Fruit fly (Drosophila melanogaster) whole organism, embryonic: ENCODE measurements around the gene Crg-1.

Source experiments
- Aef1 ChIP-seq: fragments of 200-800 bp; sonication (Bioruptor generic); IDR thresholded peaks from 3 replicates; pipeline ENCODE4 v1.3.6; 2022; ENCODE audit warnings: missing biosample characterization, missing genetic modification characterization
- Asciz ChIP-seq: fragments of 200-800 bp; sonication (Bioruptor generic); optimal IDR thresholded peaks from 2 replicates; lab custom pipeline; 2017; ENCODE audit warnings: missing biosample characterization, mild to moderate bottlenecking, missing genetic modification characterization, missing genetic modification reagents
- Blimp-1 ChIP-seq: fragments of 200-800 bp; sonication (Bioruptor generic); optimal IDR thresholded peaks from 3 replicates; lab custom pipeline; 2018; ENCODE audit warnings: missing biosample characterization, missing genetic modification characterization, mild to moderate bottlenecking, moderate library complexity, missing genetic modification reagents
- CG10209 ChIP-seq: fragments of 200-800 bp; sonication (Bioruptor generic); optimal IDR thresholded peaks from 3 replicates; lab custom pipeline; 2017; ENCODE audit warnings: missing biosample characterization, mild to moderate bottlenecking, missing genetic modification characterization, missing genetic modification reagents
- CG12659 ChIP-seq: fragments of 200-800 bp; sonication (Bioruptor generic); optimal IDR thresholded peaks from 3 replicates; lab custom pipeline; 2017; ENCODE audit warnings: mild to moderate bottlenecking, missing biosample characterization, missing genetic modification reagents, missing genetic modification characterization
- CG14441 ChIP-seq: fragments of 200-800 bp; sonication (Bioruptor generic); IDR thresholded peaks from 2 replicates; pipeline ENCODE4 v1.3.6; 2022; ENCODE audit warnings: missing biosample characterization, missing genetic modification characterization
- CG17361 ChIP-seq: fragments of 200-800 bp; sonication (Bioruptor generic); IDR thresholded peaks from 3 replicates; pipeline ENCODE4 v1.3.6; 2022; ENCODE audit warnings: missing biosample characterization, missing genetic modification characterization
- CG17385 ChIP-seq: fragments of 200-800 bp; sonication (Bioruptor generic); optimal IDR thresholded peaks from 3 replicates; lab custom pipeline; 2018; ENCODE audit warnings: missing biosample characterization, mild to moderate bottlenecking, missing genetic modification characterization
- CG17829 ChIP-seq: fragments of 200-800 bp; optimal IDR thresholded peaks from 2 replicates; lab custom pipeline; 2019; ENCODE audit warnings: missing biosample characterization, mild to moderate bottlenecking, missing genetic modification characterization, moderate library complexity
- CG2120 ChIP-seq: fragments of 200-800 bp; sonication (Bioruptor generic); optimal IDR thresholded peaks from 3 replicates; lab custom pipeline; 2016; ENCODE audit warnings: missing biosample characterization, missing genetic modification characterization
- CG2678 ChIP-seq: fragments of 200-800 bp; sonication (Bioruptor generic); optimal IDR thresholded peaks from 3 replicates; lab custom pipeline; 2019; ENCODE audit warnings: missing biosample characterization, mild to moderate bottlenecking, missing genetic modification characterization, moderate library complexity
- CG3281 ChIP-seq: fragments of 200-800 bp; sonication (Bioruptor generic); optimal IDR thresholded peaks from 3 replicates; lab custom pipeline; 2017; ENCODE audit warnings: missing biosample characterization, mild to moderate bottlenecking, missing genetic modification characterization
- CG34422 ChIP-seq: fragments of 200-800 bp; sonication (Bioruptor generic); IDR thresholded peaks from 3 replicates; pipeline ENCODE4 v1.3.6; 2022; ENCODE audit warnings: missing biosample characterization, missing genetic modification characterization
- CG6689 ChIP-seq: fragments of 200-800 bp; sonication (Bioruptor generic); IDR thresholded peaks from 2 replicates; pipeline ENCODE4 v1.3.6; 2022; ENCODE audit warnings: missing biosample characterization, missing genetic modification characterization
- CG7556 ChIP-seq: fragments of 200-800 bp; sonication (Bioruptor generic); optimal IDR thresholded peaks from 2 replicates; lab custom pipeline; 2017; ENCODE audit warnings: missing biosample characterization, mild to moderate bottlenecking, missing genetic modification characterization
- CG8924 ChIP-seq: fragments of 200-800 bp; optimal IDR thresholded peaks from 3 replicates; lab custom pipeline; 2019; ENCODE audit warnings: missing biosample characterization, mild to moderate bottlenecking, missing genetic modification characterization, moderate library complexity
- CG8944 ChIP-seq: fragments of 200-800 bp; sonication (Bioruptor generic); optimal IDR thresholded peaks from 3 replicates; lab custom pipeline; 2016; ENCODE audit warnings: missing biosample characterization, missing genetic modification characterization
- CHES-1-like ChIP-seq: fragments of 200-800 bp; sonication (Bioruptor generic); optimal IDR thresholded peaks from 2 replicates; lab custom pipeline; 2016; ENCODE audit warnings: missing biosample characterization, missing genetic modification characterization
- CkIIα-i1 ChIP-seq: fragments of 200-800 bp; sonication (Bioruptor generic); IDR thresholded peaks from 2 replicates; pipeline ENCODE4 v1.3.6; 2022; ENCODE audit warnings: missing biosample characterization, missing genetic modification characterization
- Deaf1 ChIP-seq: fragments of 200-800 bp; optimal IDR thresholded peaks from 3 replicates; lab custom pipeline; 2019; ENCODE audit warnings: missing biosample characterization, mild to moderate bottlenecking, missing genetic modification characterization, moderate library complexity
- Fer1 ChIP-seq: fragments of 200-800 bp; sonication (Bioruptor generic); optimal IDR thresholded peaks from 2 replicates; lab custom pipeline; 2017; ENCODE audit warnings: missing biosample characterization, mild to moderate bottlenecking, missing genetic modification characterization
- H2.0 ChIP-seq: fragments of 200-800 bp; sonication (Bioruptor generic); IDR thresholded peaks from 2 replicates; pipeline ENCODE4 v1.3.6; 2022; ENCODE audit warnings: missing biosample characterization, missing genetic modification characterization
- MTF-1 ChIP-seq: fragments of 200-800 bp; sonication (Bioruptor generic); optimal IDR thresholded peaks from 2 replicates; lab custom pipeline; 2018; ENCODE audit warnings: missing biosample characterization, mild to moderate bottlenecking, missing genetic modification characterization, borderline replicate concordance
- Meics ChIP-seq: fragments of 200-800 bp; sonication (Bioruptor generic); optimal IDR thresholded peaks from 2 replicates; lab custom pipeline; 2017; ENCODE audit warnings: missing biosample characterization, mild to moderate bottlenecking, missing genetic modification characterization
- Nf-YC ChIP-seq: fragments of 200-800 bp; optimal IDR thresholded peaks from 3 replicates; lab custom pipeline; 2019; ENCODE audit warnings: missing biosample characterization, mild to moderate bottlenecking, missing genetic modification characterization, moderate library complexity
- Pdp1 ChIP-seq, 2 experiments: fragments of 200-800 bp; sonication (Bioruptor generic); optimal IDR thresholded peaks; 3 replicates each; lab custom pipeline; 2016; ENCODE audit warnings: missing biosample characterization in 2 of 2, missing genetic modification characterization in 2 of 2, mild to moderate bottlenecking in 1 of 2, moderate library complexity in 1 of 2
- Sox100B ChIP-seq: fragments of 200-800 bp; sonication (Bioruptor generic); optimal IDR thresholded peaks from 3 replicates; lab custom pipeline; 2018; ENCODE audit warnings: missing biosample characterization, mild to moderate bottlenecking, missing genetic modification characterization
- Sox102F ChIP-seq: fragments of 200-800 bp; sonication (Bioruptor generic); optimal IDR thresholded peaks from 2 replicates; lab custom pipeline; 2018; ENCODE audit warnings: missing biosample characterization, mild to moderate bottlenecking, missing genetic modification characterization, moderate library complexity
- Vsx1 ChIP-seq: fragments of 200-800 bp; sonication (Bioruptor generic); optimal IDR thresholded peaks from 2 replicates; lab custom pipeline; 2017; ENCODE audit warnings: missing biosample characterization, mild to moderate bottlenecking, missing genetic modification characterization, missing genetic modification reagents
- Xrp1 ChIP-seq: fragments of 200-800 bp; sonication (Bioruptor generic); IDR thresholded peaks from 2 replicates; pipeline ENCODE4 v1.3.6; 2022; ENCODE audit warnings: missing biosample characterization, missing genetic modification characterization
- ato ChIP-seq: fragments of 200-800 bp; sonication (Bioruptor generic); IDR thresholded peaks from 2 replicates; pipeline ENCODE4 v1.3.6; 2022; ENCODE audit warnings: missing biosample characterization, missing genetic modification characterization; ENCODE audit not compliant: partially characterized antibody
- chn ChIP-seq: fragments of 200-800 bp; sonication (Bioruptor generic); optimal IDR thresholded peaks from 2 replicates; lab custom pipeline; 2016; ENCODE audit warnings: missing biosample characterization, missing genetic modification characterization
- en ChIP-seq: fragments of 200-800 bp; sonication (Bioruptor generic); optimal IDR thresholded peaks from 2 replicates; lab custom pipeline; 2016; ENCODE audit warnings: missing biosample characterization, missing genetic modification characterization
- ftz-f1 ChIP-seq: fragments of 200-800 bp; sonication (Bioruptor generic); optimal IDR thresholded peaks from 2 replicates; lab custom pipeline; 2016; ENCODE audit warnings: missing biosample characterization, missing genetic modification characterization
- gem ChIP-seq: fragments of 200-800 bp; sonication (Bioruptor generic); optimal IDR thresholded peaks from 2 replicates; lab custom pipeline; 2019; ENCODE audit warnings: missing biosample characterization, mild to moderate bottlenecking, missing genetic modification characterization, moderate library complexity
- grau ChIP-seq: fragments of 200-800 bp; optimal IDR thresholded peaks from 3 replicates; lab custom pipeline; 2019; ENCODE audit warnings: missing biosample characterization, mild to moderate bottlenecking, missing genetic modification characterization, moderate library complexity
- hb ChIP-seq: fragments of 200-800 bp; sonication (Bioruptor generic); IDR thresholded peaks from 3 replicates; pipeline ENCODE4 v1.3.6; 2022; ENCODE audit warnings: missing biosample characterization, missing genetic modification characterization; ENCODE audit not compliant: partially characterized antibody
- hkb ChIP-seq, 2 experiments: fragments of 200-800 bp in 1 of 2; fragments of >200 bp in 1 of 2; sonication (Bioruptor generic) in 1 of 2; IDR thresholded peaks in 1 of 2; optimal IDR thresholded peaks in 1 of 2; 2 replicates each; pipeline versions ENCODE4 v1.3.6 to Lab custom; 2017 to 2022; ENCODE audit warnings: missing biosample characterization in 1 of 2, missing genetic modification characterization in 1 of 2
- mirr ChIP-seq: fragments of 200-800 bp; sonication (Bioruptor generic); optimal IDR thresholded peaks from 3 replicates; lab custom pipeline; 2018; ENCODE audit warnings: missing biosample characterization, mild to moderate bottlenecking, missing genetic modification characterization
- pan ChIP-seq, 4 experiments: fragments of >200 bp in 3 of 4; fragments of 200-800 bp in 1 of 4; sonication (Bioruptor generic) in 1 of 4; optimal IDR thresholded peaks in 3 of 4; IDR thresholded peaks in 1 of 4; 2 replicates each; pipeline versions ENCODE4 v1.3.6 to Lab custom; 2017 to 2022; ENCODE audit warnings: missing biosample characterization in 2 of 4, missing genetic modification characterization in 2 of 4, mixed read lengths in 1 of 4
- sd ChIP-seq: fragments of 200-800 bp; sonication (Bioruptor generic); optimal IDR thresholded peaks from 3 replicates; lab custom pipeline; 2018; ENCODE audit warnings: missing biosample characterization, mild to moderate bottlenecking, missing genetic modification characterization, moderate library complexity
- shn ChIP-seq: fragments of 200-800 bp; sonication (Bioruptor generic); optimal IDR thresholded peaks from 3 replicates; lab custom pipeline; 2016; ENCODE audit warnings: missing biosample characterization, missing genetic modification characterization
- slbo ChIP-seq: fragments of 200-800 bp; sonication (Bioruptor generic); IDR thresholded peaks from 2 replicates; pipeline ENCODE4 v1.3.6; 2022; ENCODE audit warnings: missing biosample characterization, missing genetic modification characterization
- toy ChIP-seq: fragments of 200-800 bp; sonication (Bioruptor generic); IDR thresholded peaks from 2 replicates; pipeline ENCODE4 v1.3.6; 2022; ENCODE audit warnings: missing biosample characterization, missing genetic modification characterization
- trh ChIP-seq: fragments of 200-800 bp; sonication (Bioruptor generic); optimal IDR thresholded peaks from 2 replicates; lab custom pipeline; 2016; ENCODE audit warnings: missing biosample characterization, missing genetic modification characterization
- usp ChIP-seq: fragments of >200 bp; optimal IDR thresholded peaks from 2 replicates; lab custom pipeline; 2017; ENCODE audit warnings: missing biosample characterization, missing genetic modification characterization
- vfl ChIP-seq: fragments of 200-800 bp; sonication (Bioruptor generic); optimal IDR thresholded peaks from 2 replicates; lab custom pipeline; 2016; ENCODE audit warnings: missing biosample characterization, missing genetic modification characterization

The Crg-1 gene

DNA sequence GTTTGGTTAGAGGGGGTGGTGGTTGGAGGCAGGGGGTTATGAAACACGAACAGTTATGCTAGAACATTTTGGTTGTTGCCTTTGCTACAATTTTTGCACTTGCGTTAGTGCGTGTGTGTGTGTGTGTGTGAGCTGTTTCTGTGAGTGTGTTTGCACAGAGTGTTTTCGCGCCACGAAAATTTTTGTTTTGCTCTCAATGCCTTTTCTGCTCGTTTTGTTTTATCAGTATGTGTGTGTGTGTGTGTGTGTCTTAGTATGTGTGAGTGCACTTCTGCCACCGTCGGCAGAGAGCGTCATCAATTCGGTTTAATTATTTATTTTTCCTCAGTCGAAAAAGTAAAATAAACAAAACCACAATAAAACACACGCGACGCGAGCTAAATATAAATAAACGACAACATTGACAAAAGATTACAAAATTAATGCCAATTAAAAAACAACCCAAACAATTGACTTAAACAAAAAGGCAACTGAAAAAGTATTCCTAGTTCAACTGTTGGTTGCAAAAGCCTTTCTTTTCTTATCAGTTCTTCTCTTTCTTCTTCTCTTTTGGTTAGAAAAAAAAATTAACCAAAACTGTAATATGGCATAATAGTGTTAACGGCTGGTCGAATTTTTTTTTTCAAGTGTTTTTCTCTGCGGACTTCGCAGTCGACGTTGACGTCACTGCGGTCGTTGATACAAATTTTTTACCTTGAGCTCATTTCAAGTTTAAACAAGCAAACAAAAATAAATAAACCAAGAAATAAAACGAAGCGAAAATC, 31.5 kb upstream of the Crg-1 start (continued):
- peak; percentile 45 for TF ChIP-seq CG2120 (GFP tag; lab: Kevin White, UChicago)
- TF ChIP-seq en (GFP tag; lab: Kevin White, UChicago): no peak
- peak; percentile 15 for TF ChIP-seq CG12659 (GFP tag; lab: Kevin White, UChicago)
- no peak for TF ChIP-seq CkIIα-i1
- TF ChIP-seq Nf-YC: no peak
- peak; percentile 34 to 42 for TF ChIP-seq Pdp1 (GFP tag; optimal IDR thresholded peaks at IDR 0.05; lab: Kevin White, UChicago)
- TF ChIP-seq CG8944 (GFP tag; lab: Kevin White, UChicago): no peak
- TF ChIP-seq trh (GFP tag; lab: Kevin White, UChicago): no peak
- TF ChIP-seq Vsx1 (GFP tag; lab: Kevin White, UChicago): peak; percentile 19
- no peak for TF ChIP-seq MTF-1
- peak; percentile 63 for TF ChIP-seq CG2678 (tag; lab: Kevin White, UChicago)
- peak; percentile 14; the same call in 1 of the 3 replicates for TF ChIP-seq CG34422 (GFP tag; lab: Robert Waterston, UW)
- TF ChIP-seq CG3281 (GFP tag; lab: Kevin White, UChicago): peak; percentile 33
- no peak for TF ChIP-seq Aef1 (GFP tag; lab: Robert Waterston, UW)
- no peak for TF ChIP-seq pan (optimal IDR thresholded peaks at IDR 0.05; lab: Kevin White, UChicago)
- peak in 1 of 2 experiments; percentile 13 for TF ChIP-seq pan (GFP tag; optimal IDR thresholded peaks at IDR 0.05 in 1 of 2, IDR thresholded peaks at IDR 0.05 in 1 of 2)
- TF ChIP-seq ato (GFP tag; lab: Robert Waterston, UW): no peak
- TF ChIP-seq Xrp1 (GFP tag; lab: Robert Waterston, UW): peak; percentile 28; the same call in 1 of the 2 replicates
- peak; percentile 18 for TF ChIP-seq Meics (GFP tag; lab: Kevin White, UChicago)
- TF ChIP-seq H2.0 (GFP tag; lab: Robert Waterston, UW): 0 out of 2 replicates have a peak, but pooled peaks have one; percentile 12
- TF ChIP-seq CG17829: no peak
- no peak for TF ChIP-seq hb (GFP tag; lab: Robert Waterston, UW)
- TF ChIP-seq CG14441: 0 out of 2 replicates have a peak, but pooled peaks have one; percentile 37
- TF ChIP-seq usp: no peak
- 0 out of 2 replicates have a peak, but pooled peaks have one; percentile 29 for TF ChIP-seq CG6689 (GFP tag; lab: Robert Waterston, UW)
- TF ChIP-seq shn (GFP tag; lab: Kevin White, UChicago): no peak
- TF ChIP-seq ftz-f1 (GFP tag; lab: Kevin White, UChicago): no peak
- TF ChIP-seq CG17361 (GFP tag; lab: Robert Waterston, UW): 0 out of 3 replicates have a peak, but pooled peaks have one; percentile 45
- TF ChIP-seq toy: no peak
- peak; percentile 33 for TF ChIP-seq Sox102F (GFP tag; lab: Kevin White, UChicago)
- TF ChIP-seq slbo: peak; percentile 21; the same call in 1 of the 2 replicates
- peak; percentile 7 for TF ChIP-seq sd (tag; lab: Kevin White, UChicago)
- TF ChIP-seq grau (tag; lab: Kevin White, UChicago): peak; percentile 43
- TF ChIP-seq Deaf1 (tag; lab: Kevin White, UChicago): peak; percentile 15
- TF ChIP-seq gem (tag; lab: Kevin White, UChicago): peak; percentile 62
- peak; percentile 9 for TF ChIP-seq Blimp-1
- peak; percentile 45 for TF ChIP-seq Fer1 (GFP tag; lab: Kevin White, UChicago)
- no peak for TF ChIP-seq chn
- TF ChIP-seq Asciz: no peak
- TF ChIP-seq CG10209: peak; percentile 21
- peak; percentile 13 for TF ChIP-seq CG8924 (tag; lab: Kevin White, UChicago)
- TF ChIP-seq Sox100B (GFP tag; lab: Kevin White, UChicago): peak; percentile 37
- TF ChIP-seq CG7556 (GFP tag; lab: Kevin White, UChicago): peak; percentile 20
- TF ChIP-seq mirr: peak; percentile 30
- TF ChIP-seq CG17385 (GFP tag; lab: Kevin White, UChicago): peak; percentile 41
- peak; percentile 6 for TF ChIP-seq CHES-1-like (GFP tag; lab: Kevin White, UChicago)
- TF ChIP-seq hkb (optimal IDR thresholded peaks at IDR 0.05; lab: Kevin White, UChicago): no peak
- peak; percentile 45; the same call in 1 of the 2 replicates for TF ChIP-seq hkb (GFP tag; IDR thresholded peaks at IDR 0.05; lab: Robert Waterston, UW)
- TF ChIP-seq vfl (GFP tag; lab: Kevin White, UChicago): no peak
